Fruit fly (Drosophila melanogaster) whole organism, prepupa: ENCODE data around the gene CG13309.

Source experiments
- CG10669 ChIP-seq: fragments of 200-800 bp; sonication (Bioruptor generic); optimal IDR thresholded peaks from 3 replicates; lab custom pipeline; 2018; ENCODE audit warnings: missing biosample characterization, mild to moderate bottlenecking, missing genetic modification characterization, moderate library complexity
- CG11294 ChIP-seq: fragments of 200-800 bp; sonication (Bioruptor generic); IDR thresholded peaks from 2 replicates; pipeline ENCODE4 v1.3.6; 2022; ENCODE audit warnings: missing biosample characterization, missing genetic modification characterization
- CG11902 ChIP-seq: fragments of 200-800 bp; sonication (Bioruptor generic); optimal IDR thresholded peaks from 3 replicates; lab custom pipeline; 2016; ENCODE audit warnings: missing biosample characterization, missing genetic modification characterization
- CG15336 ChIP-seq: fragments of 200-800 bp; sonication (Bioruptor generic); IDR thresholded peaks from 2 replicates; pipeline ENCODE4 v1.3.6; 2022; ENCODE audit warnings: missing biosample characterization, missing genetic modification characterization
- CG16779 ChIP-seq: fragments of 200-800 bp; sonication (Bioruptor generic); optimal IDR thresholded peaks from 3 replicates; lab custom pipeline; 2017; ENCODE audit warnings: missing biosample characterization, mild to moderate bottlenecking, missing genetic modification characterization
- CG3032 ChIP-seq: fragments of 200-800 bp; optimal IDR thresholded peaks from 2 replicates; lab custom pipeline; 2019; ENCODE audit warnings: missing biosample characterization, mild to moderate bottlenecking, missing genetic modification characterization, moderate library complexity
- CG31627 ChIP-seq: fragments of 200-800 bp; sonication (Bioruptor generic); optimal IDR thresholded peaks from 3 replicates; lab custom pipeline; 2016; ENCODE audit warnings: missing biosample characterization, missing genetic modification characterization
- CG32006 ChIP-seq: fragments of 200-800 bp; sonication (Bioruptor generic); optimal IDR thresholded peaks from 3 replicates; lab custom pipeline; 2017; ENCODE audit warnings: missing biosample characterization, mild to moderate bottlenecking, missing genetic modification characterization
- CG34406 ChIP-seq: fragments of 200-800 bp; sonication (Bioruptor generic); optimal IDR thresholded peaks from 3 replicates; lab custom pipeline; 2016; ENCODE audit warnings: missing biosample characterization, missing genetic modification characterization
- CG3919 ChIP-seq: fragments of 200-800 bp; sonication (Bioruptor generic); optimal IDR thresholded peaks from 3 replicates; lab custom pipeline; 2016; ENCODE audit warnings: missing biosample characterization, missing genetic modification characterization
- CG4318 ChIP-seq: fragments of 200-800 bp; sonication (Bioruptor generic); optimal IDR thresholded peaks from 3 replicates; lab custom pipeline; 2017; ENCODE audit warnings: missing biosample characterization, mild to moderate bottlenecking, missing genetic modification characterization
- CG6163 ChIP-seq: fragments of 200-800 bp; sonication (Bioruptor generic); IDR thresholded peaks from 3 replicates; pipeline ENCODE4 v1.3.6; 2022; ENCODE audit warnings: missing biosample characterization, missing genetic modification characterization
- CG6276 ChIP-seq: fragments of 200-800 bp; sonication (Bioruptor generic); optimal IDR thresholded peaks from 2 replicates; lab custom pipeline; 2017; ENCODE audit warnings: missing biosample characterization, mild to moderate bottlenecking, missing genetic modification characterization
- CG6792 ChIP-seq: fragments of 200-800 bp; sonication (Bioruptor generic); optimal IDR thresholded peaks from 3 replicates; lab custom pipeline; 2016; ENCODE audit warnings: missing biosample characterization, missing genetic modification characterization
- CG7368 ChIP-seq: fragments of 200-800 bp; sonication (Bioruptor generic); optimal IDR thresholded peaks from 3 replicates; lab custom pipeline; 2016; ENCODE audit warnings: missing biosample characterization, missing genetic modification characterization
- CG8119 ChIP-seq: fragments of 200-800 bp; sonication (Bioruptor generic); IDR thresholded peaks from 3 replicates; pipeline ENCODE4 v1.3.6; 2022; ENCODE audit warnings: missing biosample characterization, missing genetic modification characterization
- CG8319 ChIP-seq: fragments of 200-800 bp; sonication (Bioruptor generic); optimal IDR thresholded peaks from 3 replicates; lab custom pipeline; 2016; ENCODE audit warnings: missing biosample characterization, missing genetic modification characterization
- CG9139 ChIP-seq: fragments of 200-800 bp; sonication (Bioruptor generic); optimal IDR thresholded peaks from 3 replicates; lab custom pipeline; 2017; ENCODE audit warnings: missing biosample characterization, mild to moderate bottlenecking, missing genetic modification characterization
- Eip75B ChIP-seq: fragments of 200-800 bp; sonication (Bioruptor generic); optimal IDR thresholded peaks from 3 replicates; lab custom pipeline; 2016; ENCODE audit warnings: missing biosample characterization, missing genetic modification characterization
- Eip78C ChIP-seq: fragments of 200-800 bp; sonication (Bioruptor generic); peaks from one replicate; lab custom pipeline; 2016; ENCODE audit warnings: missing biosample characterization, missing genetic modification characterization
- Ets21C ChIP-seq: fragments of 200-800 bp; sonication (Bioruptor generic); optimal IDR thresholded peaks from 3 replicates; lab custom pipeline; 2016; ENCODE audit warnings: missing biosample characterization, missing genetic modification characterization
- Ets96B ChIP-seq: fragments of 200-800 bp; optimal IDR thresholded peaks from 2 replicates; lab custom pipeline; 2019; ENCODE audit warnings: missing biosample characterization, mild to moderate bottlenecking, missing genetic modification characterization, moderate library complexity
- Gug ChIP-seq: fragments of 200-800 bp; sonication (Bioruptor generic); IDR thresholded peaks from 2 replicates; pipeline ENCODE4 v1.3.6; 2022; ENCODE audit warnings: missing biosample characterization, missing genetic modification characterization
- Hr38 ChIP-seq: sonication (Bioruptor generic); optimal IDR thresholded peaks from 2 replicates; lab custom pipeline; 2016; ENCODE audit warnings: missing biosample characterization, missing genetic modification characterization
- Hr39 ChIP-seq: fragments of 200-800 bp; sonication (Bioruptor generic); optimal IDR thresholded peaks from 2 replicates; lab custom pipeline; 2016; ENCODE audit warnings: missing biosample characterization, missing genetic modification characterization
- Hr4 ChIP-seq: fragments of 200-800 bp; sonication (Bioruptor generic); optimal IDR thresholded peaks from 3 replicates; lab custom pipeline; 2016; ENCODE audit warnings: missing biosample characterization, missing genetic modification characterization
- Lpt ChIP-seq: fragments of 200-800 bp; sonication (Bioruptor generic); optimal IDR thresholded peaks from 3 replicates; lab custom pipeline; 2016; ENCODE audit warnings: missing biosample characterization, missing genetic modification characterization
- OdsH ChIP-seq: fragments of 200-800 bp; sonication (Bioruptor generic); optimal IDR thresholded peaks from 3 replicates; lab custom pipeline; 2016; ENCODE audit warnings: missing biosample characterization, missing genetic modification characterization
- Sox102F ChIP-seq: fragments of 200-800 bp; sonication (Bioruptor generic); optimal IDR thresholded peaks from 2 replicates; lab custom pipeline; 2016; ENCODE audit warnings: missing biosample characterization, mild to moderate bottlenecking, missing genetic modification characterization
- Sox14 ChIP-seq: fragments of 200-800 bp; sonication (Bioruptor generic); optimal IDR thresholded peaks from 3 replicates; lab custom pipeline; 2016; ENCODE audit warnings: missing biosample characterization, missing genetic modification characterization
- Sox15 ChIP-seq: fragments of 200-800 bp; sonication (Bioruptor generic); optimal IDR thresholded peaks from 3 replicates; lab custom pipeline; 2016; ENCODE audit warnings: missing biosample characterization, missing genetic modification characterization
- achi ChIP-seq: fragments of 200-800 bp; sonication (Bioruptor generic); optimal IDR thresholded peaks from 3 replicates; lab custom pipeline; 2016; ENCODE audit warnings: missing biosample characterization, missing genetic modification characterization
- acj6 ChIP-seq: fragments of 200-800 bp; sonication (Bioruptor generic); optimal IDR thresholded peaks from 3 replicates; lab custom pipeline; 2016; ENCODE audit warnings: missing biosample characterization, missing genetic modification characterization
- cyc ChIP-seq: fragments of 200-800 bp; sonication (Bioruptor generic); optimal IDR thresholded peaks from 3 replicates; lab custom pipeline; 2016; ENCODE audit warnings: missing biosample characterization, missing genetic modification characterization
- dsx ChIP-seq: fragments of 200-800 bp; optimal IDR thresholded peaks from 3 replicates; lab custom pipeline; 2019; ENCODE audit warnings: missing biosample characterization, mild to moderate bottlenecking, missing genetic modification characterization, moderate library complexity; ENCODE audit not compliant: poor library complexity, severe bottlenecking
- esn ChIP-seq: fragments of 200-800 bp; sonication (Bioruptor generic); optimal IDR thresholded peaks from 2 replicates; lab custom pipeline; 2016; ENCODE audit warnings: missing biosample characterization, mild to moderate bottlenecking, missing genetic modification characterization, moderate library complexity
- fd59A ChIP-seq: fragments of 200-800 bp; sonication (Bioruptor generic); optimal IDR thresholded peaks from 2 replicates; lab custom pipeline; 2017; ENCODE audit warnings: missing biosample characterization, mild to moderate bottlenecking, missing genetic modification characterization, missing genetic modification reagents
- fd85E ChIP-seq: fragments of 200-800 bp; sonication (Bioruptor generic); optimal IDR thresholded peaks from 3 replicates; lab custom pipeline; 2016; ENCODE audit warnings: missing biosample characterization, missing genetic modification characterization
- lz ChIP-seq: fragments of 200-800 bp; sonication (Bioruptor generic); optimal IDR thresholded peaks from 3 replicates; lab custom pipeline; 2016; ENCODE audit warnings: missing biosample characterization, missing genetic modification characterization
- net ChIP-seq: fragments of 200-800 bp; sonication (Bioruptor generic); optimal IDR thresholded peaks from 3 replicates; lab custom pipeline; 2016; ENCODE audit warnings: missing biosample characterization, missing genetic modification characterization
- pdm3 ChIP-seq: fragments of 200-800 bp; sonication (Bioruptor generic); optimal IDR thresholded peaks from 3 replicates; lab custom pipeline; 2016; ENCODE audit warnings: missing biosample characterization, missing genetic modification characterization
- spab ChIP-seq: fragments of 200-800 bp; sonication (Bioruptor generic); optimal IDR thresholded peaks from 2 replicates; lab custom pipeline; 2017; ENCODE audit warnings: missing biosample characterization, mild to moderate bottlenecking, missing genetic modification characterization, missing genetic modification reagents
- ss ChIP-seq, 2 experiments: fragments of 200-800 bp; sonication (Bioruptor generic); optimal IDR thresholded peaks; 2 replicates in 1 of 2; 3 replicates in 1 of 2; lab custom pipeline; 2017 to 2018; ENCODE audit warnings: mild to moderate bottlenecking in 2 of 2, missing biosample characterization in 2 of 2, missing genetic modification characterization in 2 of 2, moderate library complexity in 1 of 2
- svp ChIP-seq: fragments of 200-800 bp; sonication (Bioruptor generic); peaks from one replicate; lab custom pipeline; 2016; ENCODE audit warnings: missing biosample characterization, missing genetic modification characterization
- topi ChIP-seq: fragments of 200-800 bp; sonication (Bioruptor generic); optimal IDR thresholded peaks from 3 replicates; lab custom pipeline; 2016; ENCODE audit warnings: missing biosample characterization, missing genetic modification characterization
- vri ChIP-seq: fragments of 200-800 bp; sonication (Bioruptor generic); optimal IDR thresholded peaks from 3 replicates; lab custom pipeline; 2016; ENCODE audit warnings: missing biosample characterization, mild to moderate bottlenecking, missing genetic modification characterization

Gene CG13309

DNA sequence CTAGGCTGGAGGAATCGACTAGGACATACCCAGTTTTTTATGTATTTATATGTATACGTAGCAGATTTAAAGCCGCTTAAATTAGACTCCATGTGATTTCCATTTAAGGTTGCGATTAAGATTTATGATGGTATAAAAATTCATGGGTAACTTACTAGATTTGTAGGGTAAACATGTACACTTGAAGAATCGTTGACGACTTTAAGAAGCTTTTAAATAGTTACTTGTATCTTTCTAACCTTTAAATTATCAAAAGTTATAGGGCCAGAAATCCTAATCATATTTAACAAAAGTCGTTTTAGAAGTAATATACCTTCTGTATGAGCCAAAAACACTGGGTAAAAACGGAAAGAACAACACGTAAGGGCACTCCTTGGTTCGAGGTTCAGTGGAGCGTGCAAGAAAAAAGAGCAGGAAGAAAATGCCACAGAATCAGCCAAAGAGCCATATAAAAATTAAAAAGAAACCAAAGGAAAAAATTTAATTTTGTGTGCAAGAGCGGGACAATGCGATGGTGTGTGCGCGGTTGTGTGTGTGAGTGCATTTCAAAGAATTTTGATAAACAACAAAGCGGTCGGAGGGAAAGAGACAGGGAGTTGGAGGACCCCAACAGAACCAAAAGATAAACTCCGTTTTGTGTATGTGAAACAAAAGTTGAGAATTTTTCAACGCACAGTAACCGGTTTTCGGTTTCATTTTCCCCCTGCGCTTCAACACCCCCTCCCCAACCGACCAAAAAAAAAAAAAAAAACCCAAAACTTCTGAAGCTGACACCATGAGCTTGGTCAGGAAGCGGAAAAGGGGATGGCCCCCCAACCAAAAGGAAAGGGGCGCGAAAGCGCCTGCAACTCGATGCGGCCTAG lies 29.6 kb downstream of the CG13309 start (continued):
- TF ChIP-seq Eip75B (peak; percentile 75), CG6163 (no peak), CG8319 (GFP tag; lab: Kevin White, UChicago) (peak; percentile 36), CG4318 (peak; percentile 53), CG10669 (GFP tag; lab: Kevin White, UChicago) (peak; percentile 74), cyc (GFP tag; lab: Kevin White, UChicago) (peak; percentile 74), Sox15 (GFP tag; lab: Kevin White, UChicago) (peak; percentile 45), CG6792 (GFP tag; lab: Kevin White, UChicago) (peak; percentile 58), CG11294 (GFP tag; lab: Robert Waterston, UW) (no peak), fd85E (GFP tag; lab: Kevin White, UChicago) (no peak), Hr39 (GFP tag; lab: Kevin White, UChicago) (peak; percentile 72), CG31627 (peak; percentile 67), Hr38 (GFP tag; lab: Kevin White, UChicago) (no peak), Sox102F (peak; percentile 71)

DNA sequence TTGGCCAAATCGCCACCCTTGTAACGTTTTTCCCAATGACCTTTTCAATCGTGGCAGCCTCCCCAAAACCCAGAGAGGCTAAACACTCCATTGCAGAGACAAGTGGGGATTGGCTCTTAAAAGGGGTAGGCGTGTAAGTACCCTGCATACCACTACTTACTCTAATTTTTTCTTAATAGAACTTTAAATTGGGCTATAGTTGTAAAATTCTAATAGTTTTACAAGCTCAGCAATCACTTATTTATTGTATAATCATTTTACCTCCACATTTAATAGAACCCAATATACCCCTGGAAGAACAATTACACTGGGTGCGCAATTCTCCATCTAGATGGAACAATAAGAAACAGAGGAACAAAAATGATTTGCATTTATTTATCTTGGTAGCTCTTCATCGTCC lies 31.6 kb downstream of the CG13309 start:
- TF ChIP-seq CG8319 (GFP tag; lab: Kevin White, UChicago) (peak; percentile 38), CG16779 (no peak), pdm3 (GFP tag; lab: Kevin White, UChicago) (peak; percentile 55), OdsH (peak; percentile 46), Sox14 (GFP tag; lab: Kevin White, UChicago) (peak; percentile 57), CG32006 (GFP tag; lab: Kevin White, UChicago) (peak; percentile 45), Ets96B (tag; lab: Kevin White, UChicago) (peak; percentile 65), Sox15 (GFP tag; lab: Kevin White, UChicago) (peak; percentile 29), Hr38 (GFP tag; lab: Kevin White, UChicago) (no peak), CG6163 (peak; percentile 64; the same call in 2 of the 3 replicates), cyc (GFP tag; lab: Kevin White, UChicago) (peak; percentile 54), lz (GFP tag; lab: Kevin White, UChicago) (peak; percentile 59), CG9139 (GFP tag; lab: Kevin White, UChicago) (no peak), svp (GFP tag; lab: Kevin White, UChicago) (peak; percentile 78), vri (GFP tag; lab: Kevin White, UChicago) (peak; percentile 18), Hr39 (GFP tag; lab: Kevin White, UChicago) (peak; percentile 66), CG3919 (peak; percentile 54), spab (GFP tag; lab: Kevin White, UChicago) (peak; percentile 35), CG31627 (peak; percentile 68), Hr4 (GFP tag; lab: Kevin White, UChicago) (peak; percentile 26), CG15336 (GFP tag; lab: Robert Waterston, UW) (no peak), Sox102F (peak; percentile 71), esn (peak; percentile 68), CG8119 (GFP tag; lab: Robert Waterston, UW) (peak; percentile 38; the same call in 1 of the 3 replicates), CG11294 (GFP tag; lab: Robert Waterston, UW) (no peak), net (GFP tag; lab: Kevin White, UChicago) (peak; percentile 12), Eip78C (GFP tag; lab: Kevin White, UChicago) (peak; percentile 66), fd59A (GFP tag; lab: Kevin White, UChicago) (peak; percentile 36), acj6 (GFP tag; lab: Kevin White, UChicago) (peak; percentile 61), achi (peak; percentile 52), topi (GFP tag; lab: Kevin White, UChicago) (peak; percentile 68), Gug (GFP tag; lab: Robert Waterston, UW) (peak; percentile 24; the same call in 1 of the 2 replicates), CG10669 (GFP tag; lab: Kevin White, UChicago) (peak; percentile 59), CG6792 (GFP tag; lab: Kevin White, UChicago) (peak; percentile 42), ss (GFP tag; optimal IDR thresholded peaks at IDR 0.05; lab: Kevin White, UChicago) (no peak), Ets21C (GFP tag; lab: Kevin White, UChicago) (peak; percentile 58), Lpt (GFP tag; lab: Kevin White, UChicago) (no peak), CG6276 (GFP tag; lab: Kevin White, UChicago) (no peak), dsx (GFP tag; lab: Kevin White, UChicago) (peak; percentile 25), CG3032 (peak; percentile 51), fd85E (GFP tag; lab: Kevin White, UChicago) (no peak), CG7368 (GFP tag; lab: Kevin White, UChicago) (no peak), CG4318 (no peak), CG34406 (peak; percentile 52), CG11902 (GFP tag; lab: Kevin White, UChicago) (peak; percentile 43), Eip75B (peak; percentile 59)
